Worm (Caenorhabditis elegans) whole organism, late embryonic: Measurements from ENCODE around the gene F19H6.5.

Experiments
- C08G9.2 ChIP-seq: sonication (generic microtip); optimal IDR thresholded peaks from 2 replicates; lab custom pipeline; 2016; ENCODE audit warnings: mild to moderate bottlenecking, missing genetic modification characterization, moderate library complexity, missing compliant biosample characterization
- C38D4.7 ChIP-seq: fragments of 200-800 bp; sonication (Bioruptor generic); optimal IDR thresholded peaks from 2 replicates; lab custom pipeline; 2018; ENCODE audit warnings: mild to moderate bottlenecking, missing genetic modification characterization, moderate library complexity, missing compliant biosample characterization
- K02D7.2 ChIP-seq: sonication (generic microtip); optimal IDR thresholded peaks from 2 replicates; lab custom pipeline; 2017; ENCODE audit warnings: mild to moderate bottlenecking, missing genetic modification characterization, missing compliant biosample characterization
- T23F11.4 ChIP-seq: fragments of 200-800 bp; sonication (Bioruptor generic); optimal IDR thresholded peaks from 2 replicates; lab custom pipeline; 2018; ENCODE audit warnings: mild to moderate bottlenecking, missing genetic modification characterization, missing compliant biosample characterization
- ahr-1 ChIP-seq: sonication (generic microtip); optimal IDR thresholded peaks from 2 replicates; lab custom pipeline; 2016; ENCODE audit warnings: missing genetic modification characterization, missing compliant biosample characterization
- ama-1 ChIP-seq: fragments of 150-350 bp; optimal IDR thresholded peaks from 2 replicates; lab custom pipeline; 2014
- ceh-18 ChIP-seq: sonication (generic microtip); optimal IDR thresholded peaks from 2 replicates; lab custom pipeline; 2016; ENCODE audit warnings: missing genetic modification characterization, missing compliant biosample characterization
- ceh-19 ChIP-seq: fragments of 200-800 bp; sonication (Bioruptor generic); optimal IDR thresholded peaks from 2 replicates; lab custom pipeline; 2018; ENCODE audit warnings: mild to moderate bottlenecking, missing genetic modification characterization, missing compliant biosample characterization
- ceh-22 ChIP-seq: sonication (generic microtip); optimal IDR thresholded peaks from 2 replicates; lab custom pipeline; 2017; ENCODE audit warnings: missing biosample characterization, missing genetic modification characterization
- ceh-24 ChIP-seq: sonication (generic microtip); optimal IDR thresholded peaks from 2 replicates; lab custom pipeline; 2016; ENCODE audit warnings: mild to moderate bottlenecking, missing genetic modification characterization, missing compliant biosample characterization
- ceh-30 ChIP-seq: fragments of 150-350 bp; optimal IDR thresholded peaks from 2 replicates; lab custom pipeline; 2014; ENCODE audit warnings: missing biosample characterization, missing genetic modification characterization
- ceh-34 ChIP-seq: sonication (generic microtip); optimal IDR thresholded peaks from 2 replicates; lab custom pipeline; 2016; ENCODE audit warnings: mild to moderate bottlenecking, missing genetic modification characterization, missing compliant biosample characterization
- ceh-45 ChIP-seq: fragments of 200-800 bp; sonication (Bioruptor generic); IDR thresholded peaks from 2 replicates; pipeline ENCODE4 v1.3.6; 2022; ENCODE audit warnings: missing genetic modification reagents, missing genetic modification characterization, missing compliant biosample characterization
- ceh-48 ChIP-seq: sonication (generic microtip); optimal IDR thresholded peaks from 2 replicates; lab custom pipeline; 2016; ENCODE audit warnings: missing genetic modification characterization, inconsistent platforms, missing compliant biosample characterization
- ceh-6 ChIP-seq: fragments of 200-800 bp; sonication (Bioruptor generic); optimal IDR thresholded peaks from 2 replicates; lab custom pipeline; 2018; ENCODE audit warnings: mild to moderate bottlenecking, missing genetic modification characterization, missing compliant biosample characterization
- che-1 ChIP-seq: sonication (generic microtip); optimal IDR thresholded peaks from 2 replicates; lab custom pipeline; 2016; ENCODE audit warnings: mild to moderate bottlenecking, missing genetic modification characterization, missing compliant biosample characterization
- dmd-4 ChIP-seq: sonication (generic microtip); optimal IDR thresholded peaks from 2 replicates; lab custom pipeline; 2016; ENCODE audit warnings: borderline replicate concordance, missing genetic modification characterization, missing compliant biosample characterization
- elt-4 ChIP-seq: sonication (generic microtip); optimal IDR thresholded peaks from 2 replicates; lab custom pipeline; 2016; ENCODE audit warnings: missing genetic modification characterization, missing compliant biosample characterization
- eyg-1 ChIP-seq: sonication (generic microtip); optimal IDR thresholded peaks from 2 replicates; lab custom pipeline; 2016; ENCODE audit warnings: missing genotype, missing genetic modification characterization, missing compliant biosample characterization
- fax-1 ChIP-seq: sonication (generic microtip); optimal IDR thresholded peaks from 2 replicates; lab custom pipeline; 2016; ENCODE audit warnings: missing genotype, missing genetic modification characterization, missing compliant biosample characterization
- gmeb-2 ChIP-seq: sonication (generic microtip); optimal IDR thresholded peaks from 2 replicates; lab custom pipeline; 2016; ENCODE audit warnings: missing genetic modification characterization, inconsistent platforms, missing compliant biosample characterization
- hlh-13 ChIP-seq: fragments of 200-800 bp; sonication (Bioruptor generic); optimal IDR thresholded peaks from 2 replicates; lab custom pipeline; 2018; ENCODE audit warnings: mild to moderate bottlenecking, missing genetic modification characterization, missing compliant biosample characterization
- hlh-30 ChIP-seq: sonication (generic microtip); optimal IDR thresholded peaks from 2 replicates; lab custom pipeline; 2017; ENCODE audit warnings: antibody characterized with exemption, missing genetic modification characterization, missing compliant biosample characterization; ENCODE audit not compliant: insufficient read depth
- hlh-6 ChIP-seq: sonication (generic microtip); optimal IDR thresholded peaks from 2 replicates; lab custom pipeline; 2016; ENCODE audit warnings: missing genotype, missing genetic modification characterization, missing compliant biosample characterization
- lim-6 ChIP-seq: sonication (generic microtip); optimal IDR thresholded peaks from 2 replicates; lab custom pipeline; 2016; ENCODE audit warnings: missing genetic modification characterization, missing compliant biosample characterization
- lin-11 ChIP-seq: fragments of 200-800 bp; sonication (Bioruptor generic); optimal IDR thresholded peaks from 2 replicates; lab custom pipeline; 2018; ENCODE audit warnings: mild to moderate bottlenecking, missing genetic modification characterization, missing compliant biosample characterization
- madf-2 ChIP-seq: sonication (generic microtip); optimal IDR thresholded peaks from 2 replicates; lab custom pipeline; 2017; ENCODE audit warnings: missing genetic modification characterization, missing compliant biosample characterization
- nfya-1 ChIP-seq: sonication (generic microtip); optimal IDR thresholded peaks from 2 replicates; lab custom pipeline; 2017; ENCODE audit warnings: missing genetic modification characterization, mild to moderate bottlenecking, missing compliant biosample characterization, antibody characterized with exemption, moderate library complexity
- pag-3 ChIP-seq: sonication (generic microtip); optimal IDR thresholded peaks from 2 replicates; lab custom pipeline; 2016; ENCODE audit warnings: missing compliant biosample characterization, missing genetic modification characterization, borderline replicate concordance
- pax-1 ChIP-seq: fragments of 150-350 bp; optimal IDR thresholded peaks from 2 replicates; lab custom pipeline; 2014; ENCODE audit warnings: missing biosample characterization, missing genetic modification characterization
- rnt-1 ChIP-seq: sonication (generic microtip); optimal IDR thresholded peaks from 2 replicates; lab custom pipeline; 2016; ENCODE audit warnings: missing genetic modification characterization, missing compliant biosample characterization
- sox-2 ChIP-seq: fragments of 200-800 bp; sonication (Bioruptor generic); IDR thresholded peaks from 2 replicates; pipeline ENCODE4 v1.3.6; 2022; ENCODE audit warnings: missing genetic modification reagents, missing genetic modification characterization, missing compliant biosample characterization
- tbx-2 ChIP-seq: sonication (generic microtip); optimal IDR thresholded peaks from 2 replicates; lab custom pipeline; 2016; ENCODE audit warnings: missing genetic modification characterization, missing compliant biosample characterization
- tbx-7 ChIP-seq: sonication (generic microtip); optimal IDR thresholded peaks from 2 replicates; lab custom pipeline; 2016; ENCODE audit warnings: missing genotype, missing genetic modification characterization, missing compliant biosample characterization
- ttx-3 ChIP-seq: sonication (generic microtip); optimal IDR thresholded peaks from 2 replicates; lab custom pipeline; 2016; ENCODE audit warnings: missing genetic modification reagents, missing genetic modification characterization, missing compliant biosample characterization
- unc-3 ChIP-seq, 2 experiments: fragments of 200-800 bp in 1 of 2; sonication (Bioruptor generic) in 1 of 2; sonication (generic microtip) in 1 of 2; conservative IDR thresholded peaks in 1 of 2; optimal IDR thresholded peaks in 1 of 2; 2 replicates each; pipeline versions ENCODE4 v1.3.6 to Lab custom; 2016 to 2022; ENCODE audit warnings: missing compliant biosample characterization in 2 of 2, missing genetic modification characterization in 2 of 2, missing genetic modification reagents in 1 of 2
- unc-55 ChIP-seq: sonication (generic microtip); optimal IDR thresholded peaks from 2 replicates; lab custom pipeline; 2017; ENCODE audit warnings: missing biosample characterization, missing genetic modification reagents, missing genetic modification characterization
- zip-5 ChIP-seq: sonication (generic microtip); optimal IDR thresholded peaks from 2 replicates; lab custom pipeline; 2016; ENCODE audit warnings: missing genetic modification characterization, missing compliant biosample characterization

Gene F19H6.5

ce11 chrX:12333479-12333878, 31.2 kb downstream of the F19H6.5 start, which contains the start of gene srd-47:
Gene srd-47 (plus strand): TSS chrX:12333642.
- TF ChIP-seq fax-1 (tag; lab: Kevin White, UChicago) (no peak), eyg-1 (tag; lab: Kevin White, UChicago) (no peak), ceh-34 (tag; lab: Kevin White, UChicago) (no peak), zip-5 (tag; lab: Kevin White, UChicago) (no peak)

- no peak for TF ChIP-seq ceh-30 (tag; lab: Kevin White, UChicago)
- no peak for TF ChIP-seq rnt-1
- TF ChIP-seq ceh-19 (GFP tag; lab: Kevin White, UChicago): no peak
- TF ChIP-seq, all 69 proteins: peak for 0
Measured at ce11 chrX:12331795-12332194, 32.9 kb downstream of the F19H6.5 start, which contains the start of gene srd-46. Gene srd-46 (plus strand): TSS chrX:12332095.

- no peak for TF ChIP-seq ceh-34 (tag; lab: Kevin White, UChicago)
- no peak for TF ChIP-seq sox-2
- no peak for TF ChIP-seq hlh-13 (GFP tag; lab: Kevin White, UChicago)
- no peak for TF ChIP-seq ceh-24 (tag; lab: Kevin White, UChicago)
- TF ChIP-seq gmeb-2 (tag; lab: Kevin White, UChicago): no peak
- TF ChIP-seq pax-1 (tag; lab: Kevin White, UChicago): no peak
- TF ChIP-seq tbx-7 (tag; lab: Kevin White, UChicago): no peak
- TF ChIP-seq ceh-18: no peak
- no peak for TF ChIP-seq T23F11.4 (GFP tag; lab: Kevin White, UChicago)
- no peak for TF ChIP-seq ttx-3 (tag; lab: Kevin White, UChicago)
- no peak for TF ChIP-seq pag-3 (tag; lab: Kevin White, UChicago)
- TF ChIP-seq, all 69 proteins: peak for 0
Measured at ce11 chrX:12328676-12329075, 36.0 kb downstream of the F19H6.5 start, which contains the start of gene srd-45. Gene srd-45 (plus strand): TSS chrX:12328976.

ce11 chrX:12326424-12326823, 38.3 kb downstream of the F19H6.5 start, which contains the start of gene srd-41:
Gene srd-41 (plus strand): TSS chrX:12326724.
- TF ChIP-seq K02D7.2 (tag; lab: Kevin White, UChicago) (no peak), fax-1 (tag; lab: Kevin White, UChicago) (no peak), elt-4 (no peak), gmeb-2 (tag; lab: Kevin White, UChicago) (no peak), dmd-4 (no peak), sox-2 (no peak), hlh-6 (tag; lab: Kevin White, UChicago) (no peak), unc-55 (GFP tag; lab: Kevin White, UChicago) (no peak), hlh-30 (tag; lab: Kevin White, UChicago) (no peak), ceh-6 (no peak), pax-1 (tag; lab: Kevin White, UChicago) (no peak), ceh-48 (no peak)
- TF ChIP-seq, all 69 proteins: peak for 0

- TF ChIP-seq ahr-1 (tag; lab: Kevin White, UChicago): no peak
- TF ChIP-seq pax-1 (tag; lab: Kevin White, UChicago): no peak
- TF ChIP-seq zip-5 (tag; lab: Kevin White, UChicago): no peak
- no peak for TF ChIP-seq madf-2 (tag; lab: Kevin White, UChicago)
- no peak for TF ChIP-seq lim-6 (tag; lab: Kevin White, UChicago)
- TF ChIP-seq che-1 (tag; lab: Kevin White, UChicago): no peak
- no peak for TF ChIP-seq C08G9.2 (tag; lab: Kevin White, UChicago)
- TF ChIP-seq tbx-2 (tag; lab: Kevin White, UChicago): no peak
- no peak for TF ChIP-seq pag-3 (tag; lab: Kevin White, UChicago)
- TF ChIP-seq fax-1 (tag; lab: Kevin White, UChicago): no peak
- TF ChIP-seq ceh-6: no peak
- TF ChIP-seq ceh-34 (tag; lab: Kevin White, UChicago): no peak
- TF ChIP-seq unc-3 (GFP tag; conservative IDR thresholded peaks at IDR 0.05; lab: Robert Waterston, UW): no peak
- no peak for TF ChIP-seq unc-3 (tag; optimal IDR thresholded peaks at IDR 0.05; lab: Kevin White, UChicago)
- TF ChIP-seq ceh-22 (tag; lab: Kevin White, UChicago): no peak
- TF ChIP-seq nfya-1 (tag; lab: Kevin White, UChicago): no peak
- TF ChIP-seq tbx-7 (tag; lab: Kevin White, UChicago): no peak
- no peak for TF ChIP-seq ama-1 (lab: Kevin White, UChicago)
- TF ChIP-seq lin-11 (tag; lab: Kevin White, UChicago): no peak
- TF ChIP-seq ceh-45 (GFP tag; lab: Robert Waterston, UW): no peak
- no peak for TF ChIP-seq C38D4.7
Measured at ce11 chrX:12323439-12323838, 41.3 kb downstream of the F19H6.5 start, which contains the start of gene srd-40. Gene srd-40 (plus strand): TSS chrX:12323739.
